Fruit fly (Drosophila melanogaster): ENCODE results near the gene CG14321.
A peak's percentile ranks its signal among the peaks of the same experiment; 100 is the strongest.

Gene CG14321

dm6 chr3R:17783144-17783543 lies 49.7 kb downstream of the CG14321 start (continued):
- peak; percentile 27 for TF ChIP-seq nau (GFP tag; optimal IDR thresholded peaks at IDR 0.05)
